Fruit fly (Drosophila melanogaster) whole organism, embryonic: ENCODE results near the gene PsGEF.

Experiments
- Ada2b ChIP-seq: fragments of 200-800 bp; sonication (Bioruptor generic); IDR thresholded peaks from 2 replicates; pipeline ENCODE4 v1.3.6; 2022; ENCODE audit warnings: missing biosample characterization, missing genetic modification characterization
- Aef1 ChIP-seq: fragments of 200-800 bp; sonication (Bioruptor generic); IDR thresholded peaks from 3 replicates; pipeline ENCODE4 v1.3.6; 2022; ENCODE audit warnings: missing biosample characterization, missing genetic modification characterization
- C15 ChIP-seq: fragments of 200-800 bp; sonication (Bioruptor generic); IDR thresholded peaks from 3 replicates; pipeline ENCODE4 v1.3.6; 2022; ENCODE audit warnings: missing biosample characterization, missing genetic modification characterization
- CG10462 ChIP-seq: fragments of 200-800 bp; sonication (Bioruptor generic); optimal IDR thresholded peaks from 2 replicates; lab custom pipeline; 2016; ENCODE audit warnings: missing biosample characterization, missing genetic modification characterization
- CG10565 ChIP-seq: fragments of 200-800 bp; sonication (Bioruptor generic); optimal IDR thresholded peaks from 3 replicates; lab custom pipeline; 2016; ENCODE audit warnings: missing biosample characterization, mild to moderate bottlenecking, missing genetic modification characterization
- CG11456 ChIP-seq: fragments of 200-800 bp; sonication (Bioruptor generic); IDR thresholded peaks from 3 replicates; pipeline ENCODE4 v1.3.6; 2022; ENCODE audit warnings: missing biosample characterization, missing genetic modification characterization
- CG12744 ChIP-seq: fragments of 200-800 bp; sonication (Bioruptor generic); optimal IDR thresholded peaks from 2 replicates; lab custom pipeline; 2016; ENCODE audit warnings: missing biosample characterization, missing genetic modification characterization
- CG14014 ChIP-seq: fragments of 200-800 bp; sonication (Bioruptor generic); IDR thresholded peaks from 2 replicates; pipeline ENCODE4 v1.3.6; 2022; ENCODE audit warnings: missing biosample characterization, missing genetic modification characterization
- CG14050 ChIP-seq: fragments of 200-800 bp; sonication (Bioruptor generic); IDR thresholded peaks from 3 replicates; pipeline ENCODE4 v1.3.6; 2022; ENCODE audit warnings: missing biosample characterization, missing genetic modification characterization
- CG14667 ChIP-seq: fragments of 200-800 bp; sonication (Bioruptor generic); IDR thresholded peaks from 2 replicates; pipeline ENCODE4 v1.3.6; 2022; ENCODE audit warnings: missing biosample characterization, missing genetic modification characterization
- CG14710 ChIP-seq: fragments of 200-800 bp; sonication (Bioruptor generic); optimal IDR thresholded peaks from 3 replicates; lab custom pipeline; 2019; ENCODE audit warnings: missing biosample characterization, mild to moderate bottlenecking, missing genetic modification characterization, moderate library complexity
- CG17568 ChIP-seq: fragments of 200-800 bp; sonication (Bioruptor generic); optimal IDR thresholded peaks from 2 replicates; lab custom pipeline; 2018; ENCODE audit warnings: missing biosample characterization, mild to moderate bottlenecking, missing genetic modification characterization, moderate library complexity
- CG33557 ChIP-seq: fragments of 200-800 bp; sonication (Bioruptor generic); optimal IDR thresholded peaks from 2 replicates; lab custom pipeline; 2019; ENCODE audit warnings: missing biosample characterization, mild to moderate bottlenecking, missing genetic modification characterization, moderate library complexity
- CG3995 ChIP-seq: fragments of 200-800 bp; sonication (Bioruptor generic); optimal IDR thresholded peaks from 3 replicates; lab custom pipeline; 2016; ENCODE audit warnings: missing biosample characterization, missing genetic modification characterization
- CG7357 ChIP-seq: fragments of 200-800 bp; sonication (Bioruptor generic); IDR thresholded peaks from 3 replicates; pipeline ENCODE4 v1.3.6; 2022; ENCODE audit warnings: missing biosample characterization, missing genetic modification characterization
- CG7786 ChIP-seq: fragments of 200-800 bp; sonication (Bioruptor generic); optimal IDR thresholded peaks from 2 replicates; lab custom pipeline; 2016; ENCODE audit warnings: missing biosample characterization, missing genetic modification characterization
- CG9215 ChIP-seq: fragments of 200-800 bp; sonication (Bioruptor generic); IDR thresholded peaks from 2 replicates; pipeline ENCODE4 v1.3.6; 2022; ENCODE audit warnings: missing biosample characterization, missing genetic modification characterization
- CHES-1-like ChIP-seq: fragments of 200-800 bp; sonication (Bioruptor generic); optimal IDR thresholded peaks from 2 replicates; lab custom pipeline; 2016; ENCODE audit warnings: missing biosample characterization, missing genetic modification characterization
- CkIIα-i1 ChIP-seq: fragments of 200-800 bp; sonication (Bioruptor generic); IDR thresholded peaks from 2 replicates; pipeline ENCODE4 v1.3.6; 2022; ENCODE audit warnings: missing biosample characterization, missing genetic modification characterization
- CrebB ChIP-seq: fragments of 200-800 bp; sonication (Bioruptor generic); optimal IDR thresholded peaks from 3 replicates; lab custom pipeline; 2018; ENCODE audit warnings: missing biosample characterization, mild to moderate bottlenecking, missing genetic modification characterization
- Dad ChIP-seq: fragments of 200-800 bp; sonication (Bioruptor generic); optimal IDR thresholded peaks from 3 replicates; lab custom pipeline; 2016; ENCODE audit warnings: missing biosample characterization, missing genetic modification characterization
- Gug ChIP-seq: fragments of 200-800 bp; sonication (Bioruptor generic); IDR thresholded peaks from 4 replicates; pipeline ENCODE4 v1.3.6; 2022; ENCODE audit warnings: missing biosample characterization, missing genetic modification characterization
- Hsf ChIP-seq: fragments of 200-800 bp; sonication (Bioruptor generic); optimal IDR thresholded peaks from 3 replicates; lab custom pipeline; 2016; ENCODE audit warnings: missing biosample characterization, missing genetic modification characterization
- Lim3 ChIP-seq: fragments of 200-800 bp; sonication (Bioruptor generic); IDR thresholded peaks from 2 replicates; pipeline ENCODE4 v1.3.6; 2022; ENCODE audit warnings: missing biosample characterization, missing genetic modification characterization
- Mad ChIP-seq: fragments of 200-800 bp; sonication (Bioruptor generic); optimal IDR thresholded peaks from 2 replicates; lab custom pipeline; 2016; ENCODE audit warnings: missing biosample characterization, missing genetic modification characterization
- Meics ChIP-seq: fragments of 200-800 bp; sonication (Bioruptor generic); optimal IDR thresholded peaks from 2 replicates; lab custom pipeline; 2017; ENCODE audit warnings: missing biosample characterization, mild to moderate bottlenecking, missing genetic modification characterization
- NfI ChIP-seq: fragments of 200-800 bp; sonication (Bioruptor generic); optimal IDR thresholded peaks from 3 replicates; lab custom pipeline; 2018; ENCODE audit warnings: missing biosample characterization, mild to moderate bottlenecking, missing genetic modification characterization, moderate library complexity
- Sox100B ChIP-seq: fragments of 200-800 bp; sonication (Bioruptor generic); optimal IDR thresholded peaks from 3 replicates; lab custom pipeline; 2018; ENCODE audit warnings: missing biosample characterization, mild to moderate bottlenecking, missing genetic modification characterization
- Sry-β ChIP-seq: fragments of 200-800 bp; sonication (Bioruptor generic); optimal IDR thresholded peaks from 2 replicates; lab custom pipeline; 2018; ENCODE audit warnings: missing biosample characterization, mild to moderate bottlenecking, missing genetic modification characterization, moderate library complexity
- Stat92E ChIP-seq, 3 experiments: fragments of >200 bp in 2 of 3; fragments of 200-800 bp in 1 of 3; sonication (Bioruptor generic) in 1 of 3; optimal IDR thresholded peaks; 2 replicates each; lab custom pipeline; 2017 to 2019; ENCODE audit warnings: missing biosample characterization in 3 of 3, missing genetic modification characterization in 3 of 3, mild to moderate bottlenecking in 1 of 3, moderate library complexity in 1 of 3
- Xbp1 ChIP-seq: fragments of 200-800 bp; sonication (Bioruptor generic); optimal IDR thresholded peaks from 3 replicates; lab custom pipeline; 2016; ENCODE audit warnings: missing biosample characterization, mild to moderate bottlenecking, missing genetic modification characterization
- caup ChIP-seq: fragments of 200-800 bp; sonication (Bioruptor generic); optimal IDR thresholded peaks from 3 replicates; lab custom pipeline; 2017; ENCODE audit warnings: missing biosample characterization, mild to moderate bottlenecking, missing genetic modification characterization, moderate library complexity; ENCODE audit not compliant: severe bottlenecking
- dmrt11E ChIP-seq: fragments of 200-800 bp; sonication (Bioruptor generic); optimal IDR thresholded peaks from 3 replicates; lab custom pipeline; 2018; ENCODE audit warnings: missing biosample characterization, mild to moderate bottlenecking, missing genetic modification characterization, moderate library complexity
- en ChIP-seq: fragments of 200-800 bp; sonication (Bioruptor generic); optimal IDR thresholded peaks from 2 replicates; lab custom pipeline; 2016; ENCODE audit warnings: missing biosample characterization, missing genetic modification characterization
- ewg ChIP-seq: fragments of 200-800 bp; sonication (Bioruptor generic); optimal IDR thresholded peaks from 3 replicates; lab custom pipeline; 2017; ENCODE audit warnings: mild to moderate bottlenecking, missing biosample characterization, missing genetic modification reagents, missing genetic modification characterization
- fd64A ChIP-seq: fragments of 200-800 bp; sonication (Bioruptor generic); optimal IDR thresholded peaks from 3 replicates; lab custom pipeline; 2018; ENCODE audit warnings: missing biosample characterization, mild to moderate bottlenecking, missing genetic modification characterization
- gro ChIP-seq: fragments of 200-800 bp; sonication (Bioruptor generic); optimal IDR thresholded peaks from 2 replicates; lab custom pipeline; 2016; ENCODE audit warnings: missing biosample characterization, missing genetic modification characterization
- kni ChIP-seq: fragments of 200-800 bp; sonication (Bioruptor generic); optimal IDR thresholded peaks from 3 replicates; lab custom pipeline; 2017; ENCODE audit warnings: mild to moderate bottlenecking, missing biosample characterization, missing genetic modification reagents, missing genetic modification characterization
- lab ChIP-seq: fragments of 200-800 bp; sonication (Bioruptor generic); optimal IDR thresholded peaks from 3 replicates; lab custom pipeline; 2017; ENCODE audit warnings: missing biosample characterization, missing genetic modification characterization, mild to moderate bottlenecking, moderate library complexity, missing genetic modification reagents
- nom ChIP-seq: fragments of 200-800 bp; sonication (Bioruptor generic); optimal IDR thresholded peaks from 2 replicates; lab custom pipeline; 2017; ENCODE audit warnings: missing biosample characterization, missing genetic modification characterization, mild to moderate bottlenecking, moderate library complexity, missing genetic modification reagents
- onecut ChIP-seq: fragments of 200-800 bp; sonication (Bioruptor generic); IDR thresholded peaks from 2 replicates; pipeline ENCODE4 v1.3.6; 2022; ENCODE audit warnings: missing biosample characterization, missing genetic modification characterization
- pan ChIP-seq, 4 experiments: fragments of >200 bp in 3 of 4; fragments of 200-800 bp in 1 of 4; sonication (Bioruptor generic) in 1 of 4; optimal IDR thresholded peaks in 3 of 4; IDR thresholded peaks in 1 of 4; 2 replicates each; pipeline versions ENCODE4 v1.3.6 to Lab custom; 2017 to 2022; ENCODE audit warnings: missing biosample characterization in 2 of 4, missing genetic modification characterization in 2 of 4, mixed read lengths in 1 of 4
- repo ChIP-seq: fragments of 200-800 bp; sonication (Bioruptor generic); optimal IDR thresholded peaks from 2 replicates; lab custom pipeline; 2016; ENCODE audit warnings: missing biosample characterization, missing genetic modification characterization
- sima ChIP-seq: fragments of 200-800 bp; sonication (Bioruptor generic); optimal IDR thresholded peaks from 2 replicates; lab custom pipeline; 2016; ENCODE audit warnings: missing biosample characterization, missing genetic modification characterization
- sna ChIP-seq: fragments of 200-800 bp; sonication (Bioruptor generic); IDR thresholded peaks from 2 replicates; pipeline ENCODE4 v1.3.6; 2022; ENCODE audit warnings: missing biosample characterization, missing genetic modification characterization; ENCODE audit not compliant: partially characterized antibody
- sqz ChIP-seq: fragments of 200-800 bp; sonication (Bioruptor generic); optimal IDR thresholded peaks from 3 replicates; lab custom pipeline; 2018; ENCODE audit warnings: missing biosample characterization, mild to moderate bottlenecking, missing genetic modification characterization
- tio ChIP-seq: fragments of 200-800 bp; sonication (Bioruptor generic); optimal IDR thresholded peaks from 2 replicates; lab custom pipeline; 2017; ENCODE audit warnings: missing biosample characterization, missing genetic modification characterization, inconsistent platforms
- vfl ChIP-seq: fragments of 200-800 bp; sonication (Bioruptor generic); optimal IDR thresholded peaks from 2 replicates; lab custom pipeline; 2016; ENCODE audit warnings: missing biosample characterization, missing genetic modification characterization
- z ChIP-seq: fragments of 200-800 bp; sonication (Bioruptor generic); IDR thresholded peaks from 3 replicates; pipeline ENCODE4 v1.3.6; 2022; ENCODE audit warnings: missing biosample characterization, missing genetic modification characterization
- zf30C ChIP-seq: fragments of 200-800 bp; sonication (Bioruptor generic); optimal IDR thresholded peaks from 3 replicates; lab custom pipeline; 2018; ENCODE audit warnings: missing biosample characterization, mild to moderate bottlenecking, missing genetic modification characterization

PsGEF gene

DNA sequence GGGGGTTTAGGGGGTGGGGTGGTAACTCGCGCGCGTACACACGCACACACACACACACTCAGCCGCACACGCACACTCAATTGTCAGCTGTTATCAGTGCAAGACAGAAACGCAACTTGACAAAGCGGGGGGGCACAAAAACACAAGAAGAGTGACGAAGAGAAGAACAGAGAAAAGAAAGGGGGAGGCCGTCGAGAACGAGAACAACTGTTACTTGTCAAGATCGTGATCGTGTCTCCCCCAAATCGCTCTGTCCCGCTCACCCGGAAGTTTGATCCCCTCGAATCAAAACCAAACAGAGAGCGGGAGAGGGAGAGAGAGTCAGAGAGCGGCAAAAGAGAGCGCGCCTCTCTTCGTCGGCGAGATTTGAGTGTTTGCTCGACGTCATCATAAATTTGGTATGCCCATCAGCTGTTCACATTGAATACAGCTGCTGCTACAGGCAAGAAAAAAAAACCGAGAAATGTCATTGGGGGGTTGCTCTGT lies 70.1 kb downstream of the PsGEF start (continued):
- TF ChIP-seq Aef1 (no peak), CG14014 (GFP tag; lab: Robert Waterston, UW) (no peak; the same call in 1 of the 2 replicates), dmrt11E (tag; lab: Kevin White, UChicago) (no peak), zf30C (GFP tag; lab: Kevin White, UChicago) (no peak), tio (no peak), Sry-β (GFP tag; lab: Kevin White, UChicago) (no peak), CG14710 (tag; lab: Kevin White, UChicago) (no peak), CG10565 (GFP tag; lab: Kevin White, UChicago) (no peak), lab (GFP tag; lab: Kevin White, UChicago) (peak; percentile 15), Xbp1 (no peak), kni (GFP tag; lab: Kevin White, UChicago) (peak; percentile 77), fd64A (no peak), CG14050 (GFP tag; lab: Robert Waterston, UW) (no peak), CkIIα-i1 (GFP tag; lab: Robert Waterston, UW) (no peak), onecut (peak; percentile 36), sna (GFP tag; lab: Robert Waterston, UW) (no peak), Meics (GFP tag; lab: Kevin White, UChicago) (peak; percentile 27), Dad (GFP tag; lab: Kevin White, UChicago) (no peak), Ada2b (GFP tag; lab: Robert Waterston, UW) (no peak), CG7357 (no peak), Gug (GFP tag; lab: Robert Waterston, UW) (no peak), Lim3 (GFP tag; lab: Robert Waterston, UW) (no peak), sqz (GFP tag; lab: Kevin White, UChicago) (peak; percentile 92), CG17568 (GFP tag; lab: Kevin White, UChicago) (peak; percentile 10), Sox100B (no peak), CG3995 (peak; percentile 76), sima (GFP tag; lab: Kevin White, UChicago) (no peak), nom (peak; percentile 57), CG9215 (no peak), CG11456 (GFP tag; lab: Robert Waterston, UW) (no peak), CHES-1-like (GFP tag; lab: Kevin White, UChicago) (no peak), C15 (GFP tag; lab: Robert Waterston, UW) (no peak), CrebB (tag; lab: Kevin White, UChicago) (no peak), ewg (GFP tag; lab: Kevin White, UChicago) (no peak), gro (GFP tag; lab: Kevin White, UChicago) (no peak), CG12744 (GFP tag; lab: Kevin White, UChicago) (no peak), Mad (no peak), z (peak; percentile 71; the same call in 2 of the 3 replicates), CG10462 (no peak), Stat92E (GFP tag; optimal IDR thresholded peaks at IDR 0.05; lab: Kevin White, UChicago) (no peak), Hsf (no peak), CG7786 (GFP tag; lab: Kevin White, UChicago) (no peak), pan (optimal IDR thresholded peaks at IDR 0.05; lab: Kevin White, UChicago) (no peak), pan (GFP tag; optimal IDR thresholded peaks at IDR 0.05 in 1 of 2, IDR thresholded peaks at IDR 0.05 in 1 of 2) (no peak), caup (no peak), NfI (GFP tag; lab: Kevin White, UChicago) (no peak), vfl (GFP tag; lab: Kevin White, UChicago) (no peak), repo (GFP tag; lab: Kevin White, UChicago) (peak; percentile 1), CG14667 (GFP tag; lab: Robert Waterston, UW) (no peak), CG33557 (GFP tag; lab: Kevin White, UChicago) (no peak), en (GFP tag; lab: Kevin White, UChicago) (no peak)
